Worm (Caenorhabditis elegans) whole organism, L3 larva: ENCODE results near the gene appg-2.

Experiments used
- aly-2 ChIP-seq: fragments of 150-350 bp; optimal IDR thresholded peaks from 2 replicates; lab custom pipeline; 2014; ENCODE audit warnings: missing biosample characterization, missing genetic modification characterization
- egl-27 ChIP-seq: sonication (generic microtip); optimal IDR thresholded peaks from 4 replicates; lab custom pipeline; 2017; ENCODE audit warnings: missing biosample characterization, missing genetic modification reagents, missing genetic modification characterization
- elt-2 ChIP-seq: sonication (generic microtip); optimal IDR thresholded peaks from 2 replicates; lab custom pipeline; 2016; ENCODE audit warnings: missing genetic modification reagents, mild to moderate bottlenecking, missing genetic modification characterization, missing compliant biosample characterization
- fkh-10 ChIP-seq: sonication (generic microtip); optimal IDR thresholded peaks from 2 replicates; lab custom pipeline; 2017; ENCODE audit warnings: missing biosample characterization, missing genetic modification reagents, missing genetic modification characterization
- nhr-11 ChIP-seq: fragments of 150-350 bp; optimal IDR thresholded peaks from 2 replicates; lab custom pipeline; 2014; ENCODE audit warnings: missing biosample characterization, missing genetic modification characterization
- nhr-12 ChIP-seq: fragments of 150-350 bp; optimal IDR thresholded peaks from 2 replicates; lab custom pipeline; 2014; ENCODE audit warnings: missing biosample characterization, missing genetic modification characterization
- nhr-25 ChIP-seq: sonication (generic microtip); optimal IDR thresholded peaks from 2 replicates; lab custom pipeline; 2017; ENCODE audit warnings: missing biosample characterization, missing genetic modification characterization
- nhr-28 ChIP-seq: fragments of 150-350 bp; optimal IDR thresholded peaks from 2 replicates; lab custom pipeline; 2014; ENCODE audit warnings: missing biosample characterization, missing genetic modification characterization
- pha-4 ChIP-seq: fragments of 150-350 bp; optimal IDR thresholded peaks from 2 replicates; lab custom pipeline; 2014; ENCODE audit warnings: missing biosample characterization, missing genetic modification reagents, missing genetic modification characterization
- unc-39 ChIP-seq: sonication (generic microtip); optimal IDR thresholded peaks from 4 replicates; lab custom pipeline; 2017; ENCODE audit warnings: missing biosample characterization, missing genetic modification characterization
- zag-1 ChIP-seq: fragments of 150-350 bp; optimal IDR thresholded peaks from 2 replicates; lab custom pipeline; 2014; ENCODE audit warnings: missing biosample characterization, missing genetic modification characterization
- ztf-11 ChIP-seq: fragments of 150-350 bp; optimal IDR thresholded peaks from 2 replicates; lab custom pipeline; 2014; ENCODE audit warnings: missing biosample characterization, missing genetic modification characterization

- TF ChIP-seq nhr-25 (tag; lab: Kevin White, UChicago) (no peak), pha-4 (tag; lab: Kevin White, UChicago) (no peak), elt-2 (no peak), ztf-11 (tag; lab: Kevin White, UChicago) (no peak), nhr-12 (tag; lab: Kevin White, UChicago) (no peak), egl-27 (tag; lab: Kevin White, UChicago) (no peak), fkh-10 (no peak), nhr-11 (tag; lab: Kevin White, UChicago) (peak; percentile 1), aly-2 (no peak), nhr-28 (tag; lab: Kevin White, UChicago) (no peak), zag-1 (tag; lab: Kevin White, UChicago) (no peak), unc-39 (tag; lab: Kevin White, UChicago) (no peak)
These were observed 15.1 kb upstream of the appg-2 start for ce11 chrII:8785875-8786274.
